Fruit fly (Drosophila melanogaster): ENCODE results near the gene Pcyt2.

The Pcyt2 gene

DNA sequence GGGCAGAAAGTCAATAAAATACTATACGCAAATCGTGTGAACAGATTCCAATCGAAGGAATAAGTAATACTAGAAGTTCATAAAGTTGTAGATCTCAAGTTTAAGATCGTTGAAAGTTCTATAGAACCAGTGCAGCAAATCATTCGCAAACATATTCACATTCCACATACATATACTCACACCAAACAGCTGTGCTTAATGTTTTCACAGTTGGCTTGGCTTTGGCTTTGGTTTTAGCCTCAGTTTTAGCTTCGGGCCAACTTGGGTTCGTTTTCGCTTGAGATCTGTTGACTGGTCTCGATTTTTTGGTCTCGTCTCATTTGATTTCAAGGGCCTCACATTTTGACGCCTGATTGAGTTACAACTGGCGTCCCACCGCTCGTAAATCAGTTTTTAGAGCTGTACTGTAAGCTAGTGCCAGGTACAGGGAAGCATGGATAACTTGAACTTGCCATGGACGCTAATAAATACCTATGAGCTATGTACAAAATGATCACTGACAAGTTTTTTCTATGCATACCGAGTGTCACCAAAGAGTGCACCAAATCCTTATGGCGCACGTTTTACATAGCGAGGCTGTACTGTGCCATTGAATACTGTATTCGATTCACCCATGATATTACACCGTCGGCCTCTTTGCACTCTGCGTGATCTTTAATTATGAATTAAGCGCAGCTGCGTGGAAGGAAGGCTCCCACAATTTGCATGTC lies 34.0 kb downstream of the Pcyt2 start:
- TF ChIP-seq sage (GFP tag; optimal IDR thresholded peaks at IDR 0.05) (no peak), fru (GFP tag; optimal IDR thresholded peaks at IDR 0.05) (peak; percentile 67), Sp1 (GFP tag; optimal IDR thresholded peaks at IDR 0.05) (peak; percentile 60), Mio (GFP tag; optimal IDR thresholded peaks at IDR 0.05) (no peak), h (GFP tag; optimal IDR thresholded peaks at IDR 0.05) (peak; percentile 75), lola (GFP tag; optimal IDR thresholded peaks at IDR 0.05) (no peak), usp (GFP tag; optimal IDR thresholded peaks at IDR 0.05) (no peak), tai (GFP tag; optimal IDR thresholded peaks at IDR 0.05) (no peak), pan (optimal IDR thresholded peaks at IDR 0.05) (no peak), N (GFP tag; optimal IDR thresholded peaks at IDR 0.05) (no peak), ey (GFP tag; optimal IDR thresholded peaks at IDR 0.05) (peak; percentile 70), foxo (GFP tag; optimal IDR thresholded peaks at IDR 0.05) (peak in 1 of 2 experiments; percentile 80), brk (GFP tag; optimal IDR thresholded peaks at IDR 0.05) (no peak), Abd-B (GFP tag; optimal IDR thresholded peaks at IDR 0.05) (no peak), CG32264 (GFP tag; optimal IDR thresholded peaks at IDR 0.05) (no peak), woc (GFP tag; optimal IDR thresholded peaks at IDR 0.05) (peak; percentile 14), dl (GFP tag; optimal IDR thresholded peaks at IDR 0.05; ENCODE audit: insufficient read depth in 1 of 2, partially characterized antibody in 2 of 2) (no peak), GATAd (GFP tag; optimal IDR thresholded peaks at IDR 0.05) (no peak), sv (GFP tag; optimal IDR thresholded peaks at IDR 0.05) (peak; percentile 74), Hr78 (GFP tag; optimal IDR thresholded peaks at IDR 0.05) (no peak), Vsx2 (GFP tag; optimal IDR thresholded peaks at IDR 0.05; ENCODE audit: partially characterized antibody) (no peak), Dfd (GFP tag; optimal IDR thresholded peaks at IDR 0.05) (no peak), dmrt93B (GFP tag; optimal IDR thresholded peaks at IDR 0.05) (peak; percentile 46), psq (GFP tag; optimal IDR thresholded peaks at IDR 0.05) (peak; percentile 43), rgr (GFP tag; optimal IDR thresholded peaks at IDR 0.05) (peak; percentile 69), Myc (optimal IDR thresholded peaks at IDR 0.05) (no peak), Hr83 (GFP tag; optimal IDR thresholded peaks at IDR 0.05; ENCODE audit: poor library complexity, severe bottlenecking) (no peak), Hnf4 (GFP tag; optimal IDR thresholded peaks at IDR 0.05) (peak; percentile 59), Jra (GFP tag; optimal IDR thresholded peaks at IDR 0.05) (no peak), CrebA (GFP tag; optimal IDR thresholded peaks at IDR 0.05; ENCODE audit: borderline replicate concordance) (no peak), dsf (GFP tag; optimal IDR thresholded peaks at IDR 0.05; ENCODE audit: borderline replicate concordance) (no peak), CG9705 (GFP tag; optimal IDR thresholded peaks at IDR 0.05) (peak; percentile 45), jim (GFP tag; optimal IDR thresholded peaks at IDR 0.05) (no peak), Rel (GFP tag; optimal IDR thresholded peaks at IDR 0.05) (no peak), Rel (tag; optimal IDR thresholded peaks at IDR 0.05) (no peak), Dif (GFP tag; optimal IDR thresholded peaks at IDR 0.05; ENCODE audit: partially characterized antibody) (no peak), HLH106 (tag; optimal IDR thresholded peaks at IDR 0.05) (peak; percentile 69), br (GFP tag; optimal IDR thresholded peaks at IDR 0.05) (peak; percentile 66), OdsH (GFP tag; optimal IDR thresholded peaks at IDR 0.05) (peak; percentile 65)

DNA sequence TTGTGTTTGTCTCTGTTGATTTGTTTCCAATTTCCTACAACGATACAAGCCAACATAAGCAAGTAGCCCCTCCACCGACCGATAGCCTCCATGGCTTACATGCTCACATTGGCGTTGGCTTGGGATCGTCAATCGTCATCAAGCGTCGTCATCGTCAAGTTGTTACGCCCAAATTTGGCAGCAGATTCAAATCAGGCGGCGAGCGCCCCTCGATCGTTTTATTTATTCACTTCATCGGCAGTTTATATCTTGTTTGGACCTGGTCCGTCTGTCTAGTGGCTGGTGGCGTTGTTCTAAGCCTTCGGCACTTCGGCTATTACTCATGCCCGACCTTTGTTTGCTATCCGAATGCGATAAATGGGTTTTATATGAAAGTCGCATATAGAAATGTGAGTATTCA lies 36.9 kb downstream of the Pcyt2 start:
- TF ChIP-seq tai (GFP tag; optimal IDR thresholded peaks at IDR 0.05): no peak
- no peak for TF ChIP-seq dl (GFP tag; optimal IDR thresholded peaks at IDR 0.05; ENCODE audit: insufficient read depth in 1 of 2, partially characterized antibody in 2 of 2)
- TF ChIP-seq Hnf4 (GFP tag; optimal IDR thresholded peaks at IDR 0.05): no peak
- TF ChIP-seq jim (GFP tag; optimal IDR thresholded peaks at IDR 0.05): no peak

Measured in whole organism, wandering third instar larva.